Worm (Caenorhabditis elegans): ENCODE results near the gene F42F12.3.
A peak's percentile ranks its signal among the peaks of the same experiment; 100 is the strongest.

F42F12.3 gene

DNA sequence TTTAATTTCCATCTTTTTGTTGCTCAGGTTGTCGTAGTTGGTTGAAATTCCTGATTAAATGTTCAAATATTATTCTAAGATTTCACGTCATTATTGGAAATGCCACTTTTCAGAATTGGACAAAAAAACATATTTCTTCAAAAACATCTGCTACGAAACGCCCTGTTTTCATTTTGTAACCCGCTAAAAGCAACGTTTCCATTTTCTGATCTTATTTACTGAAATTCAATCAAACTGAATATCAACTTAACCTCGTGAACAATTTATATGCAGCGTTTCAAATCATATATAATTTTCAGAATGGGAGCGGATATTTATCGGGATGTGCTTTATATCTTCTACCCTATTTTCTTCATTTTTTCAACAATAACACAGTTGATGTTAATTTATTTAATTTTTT is 26.9 kb upstream of the F42F12.3 start, which contains the start of gene srd-40:
Gene srd-40 (plus strand): TSS at position 301 of the 400 bp plus-strand sequence.
- TF ChIP-seq med-1 (GFP tag; optimal IDR thresholded peaks at IDR 0.05; ENCODE audit: insufficient read depth) (no peak), flt-1 (GFP tag; IDR thresholded peaks at IDR 0.05) (no peak), cog-1 (tag; optimal IDR thresholded peaks at IDR 0.05) (no peak), ref-1 (GFP tag; conservative IDR thresholded peaks at IDR 0.05) (no peak), tab-1 (GFP tag; IDR thresholded peaks at IDR 0.05) (no peak), klf-2 (GFP tag; conservative IDR thresholded peaks at IDR 0.05) (no peak), T22C8.4 (GFP tag; IDR thresholded peaks at IDR 0.05) (no peak), ztf-23 (GFP tag; IDR thresholded peaks at IDR 0.05) (no peak), ztf-29 (GFP tag; IDR thresholded peaks at IDR 0.05) (no peak)

DNA sequence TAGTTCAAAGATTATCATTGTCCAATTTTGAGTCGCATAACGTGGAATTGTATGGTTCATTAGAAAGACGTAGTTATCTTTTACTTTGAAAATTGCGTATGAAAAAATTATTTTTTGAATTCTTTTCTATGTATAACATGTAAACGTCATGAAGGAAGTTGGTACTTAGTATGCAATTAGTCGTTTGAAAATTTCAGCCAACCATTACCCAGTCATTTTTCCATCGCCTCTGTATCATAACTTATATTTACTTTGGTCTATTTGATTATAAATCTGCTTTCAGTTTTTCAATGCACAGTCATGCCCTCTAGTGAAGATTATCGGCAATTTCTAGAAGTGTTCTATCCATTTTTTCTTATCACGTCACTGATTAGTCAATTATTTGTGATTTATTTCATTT is 24.0 kb upstream of the F42F12.3 start, which contains the start of gene srd-41:
Gene srd-41 (plus strand): TSS at position 301 of the 400 bp plus-strand sequence.
- TF ChIP-seq flt-1 (GFP tag; IDR thresholded peaks at IDR 0.05) (no peak), ztf-23 (GFP tag; IDR thresholded peaks at IDR 0.05) (no peak), med-1 (GFP tag; optimal IDR thresholded peaks at IDR 0.05; ENCODE audit: insufficient read depth) (no peak), ref-1 (GFP tag; conservative IDR thresholded peaks at IDR 0.05) (no peak), ztf-29 (GFP tag; IDR thresholded peaks at IDR 0.05) (no peak), klf-2 (GFP tag; conservative IDR thresholded peaks at IDR 0.05) (no peak), tab-1 (GFP tag; IDR thresholded peaks at IDR 0.05) (no peak), T22C8.4 (GFP tag; IDR thresholded peaks at IDR 0.05) (no peak), cog-1 (tag; optimal IDR thresholded peaks at IDR 0.05) (no peak)

- TF ChIP-seq cog-1 (tag; optimal IDR thresholded peaks at IDR 0.05): no peak
- no peak for TF ChIP-seq klf-2 (GFP tag; conservative IDR thresholded peaks at IDR 0.05)
- no peak for TF ChIP-seq ztf-23 (GFP tag; IDR thresholded peaks at IDR 0.05)
- TF ChIP-seq ztf-29 (GFP tag; IDR thresholded peaks at IDR 0.05): no peak
- TF ChIP-seq tab-1 (GFP tag; IDR thresholded peaks at IDR 0.05): no peak
- no peak for TF ChIP-seq ref-1 (GFP tag; conservative IDR thresholded peaks at IDR 0.05)
- no peak for TF ChIP-seq med-1 (GFP tag; optimal IDR thresholded peaks at IDR 0.05; ENCODE audit: insufficient read depth)
- TF ChIP-seq flt-1 (GFP tag; IDR thresholded peaks at IDR 0.05): no peak
- TF ChIP-seq T22C8.4 (GFP tag; IDR thresholded peaks at IDR 0.05): no peak
Observed at ce11 chrX:12328676-12329075, 21.7 kb upstream of the F42F12.3 start, which contains the start of gene srd-45. Gene srd-45, plus strand, starts transcription at chrX:12328976.

DNA sequence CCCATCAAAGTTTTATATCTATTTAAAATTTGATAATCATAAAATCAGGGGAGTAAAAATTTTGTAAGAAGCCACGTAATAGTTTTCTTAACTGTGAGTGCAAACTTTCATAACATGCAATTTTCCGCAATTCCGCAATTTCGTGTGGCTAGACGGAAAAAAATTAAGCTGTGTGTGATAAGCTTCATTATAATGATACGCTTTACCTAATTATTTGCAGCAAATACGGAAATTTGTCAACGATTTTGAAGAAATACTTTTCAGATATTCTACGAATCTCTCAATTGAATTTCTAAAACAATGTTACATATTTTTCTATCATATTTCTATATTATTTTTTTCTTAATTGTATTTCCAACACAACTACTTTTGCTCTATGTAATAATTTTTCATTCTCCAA is 18.6 kb upstream of the F42F12.3 start, which contains the start of gene srd-46:
Gene srd-46 (plus strand): TSS at position 301 of the 400 bp plus-strand sequence.
- TF ChIP-seq ztf-29 (GFP tag; IDR thresholded peaks at IDR 0.05): no peak
- no peak for TF ChIP-seq ztf-23 (GFP tag; IDR thresholded peaks at IDR 0.05)
- no peak for TF ChIP-seq med-1 (GFP tag; optimal IDR thresholded peaks at IDR 0.05; ENCODE audit: insufficient read depth)
- no peak for TF ChIP-seq flt-1 (GFP tag; IDR thresholded peaks at IDR 0.05)
- TF ChIP-seq tab-1 (GFP tag; IDR thresholded peaks at IDR 0.05): no peak
- TF ChIP-seq T22C8.4 (GFP tag; IDR thresholded peaks at IDR 0.05): no peak
- no peak for TF ChIP-seq cog-1 (tag; optimal IDR thresholded peaks at IDR 0.05)
- TF ChIP-seq ref-1 (GFP tag; conservative IDR thresholded peaks at IDR 0.05): no peak
- TF ChIP-seq klf-2 (GFP tag; conservative IDR thresholded peaks at IDR 0.05): no peak

ce11 chrX:12333479-12333878 is 16.9 kb upstream of the F42F12.3 start, which contains the start of gene srd-47:
Gene srd-47, plus strand, starts transcription at chrX:12333642.
- TF ChIP-seq cog-1 (tag; optimal IDR thresholded peaks at IDR 0.05) (no peak), klf-2 (GFP tag; conservative IDR thresholded peaks at IDR 0.05) (no peak), flt-1 (GFP tag; IDR thresholded peaks at IDR 0.05) (no peak), ztf-23 (GFP tag; IDR thresholded peaks at IDR 0.05) (no peak)

DNA sequence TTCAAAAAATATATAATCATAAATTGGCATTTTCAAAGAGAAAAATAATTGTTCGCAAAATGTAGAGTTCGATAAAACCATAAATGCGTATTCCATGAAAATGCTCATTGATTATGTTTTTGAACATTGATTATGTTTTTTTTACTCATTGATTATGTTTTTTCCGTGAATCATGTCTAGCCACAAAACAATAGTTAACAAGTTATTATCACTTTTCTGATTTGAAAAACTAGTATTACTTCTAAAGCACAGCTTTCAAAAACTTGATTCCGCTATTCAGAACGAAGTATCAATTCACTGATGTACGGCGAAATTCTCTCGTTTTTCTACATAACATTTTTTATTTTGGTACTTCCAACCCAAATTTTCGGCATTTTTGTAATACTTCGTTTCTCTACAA is 14.6 kb upstream of the F42F12.3 start, which contains the start of gene srd-48:
Gene srd-48 (plus strand): TSS at position 301 of the 400 bp plus-strand sequence.
- TF ChIP-seq flt-1 (GFP tag; IDR thresholded peaks at IDR 0.05): no peak
- no peak for TF ChIP-seq T22C8.4 (GFP tag; IDR thresholded peaks at IDR 0.05)

ce11 chrX:12337846-12338490 is 12.4 kb upstream of the F42F12.3 start, which contains the start of gene srd-44:
Gene srd-44, plus strand, starts transcription at chrX:12338440.
- TF ChIP-seq ztf-23 (GFP tag; IDR thresholded peaks at IDR 0.05) (no peak), klf-2 (GFP tag; conservative IDR thresholded peaks at IDR 0.05) (no peak), flt-1 (GFP tag; IDR thresholded peaks at IDR 0.05) (no peak), med-1 (GFP tag; optimal IDR thresholded peaks at IDR 0.05; ENCODE audit: insufficient read depth) (no peak), ztf-29 (GFP tag; IDR thresholded peaks at IDR 0.05) (0 out of 2 replicates have a peak, but pooled peaks have one; percentile 40), T22C8.4 (GFP tag; IDR thresholded peaks at IDR 0.05) (0 out of 2 replicates have a peak, but pooled peaks have one; percentile 24), cog-1 (tag; optimal IDR thresholded peaks at IDR 0.05) (no peak), tab-1 (GFP tag; IDR thresholded peaks at IDR 0.05) (no peak), ref-1 (GFP tag; conservative IDR thresholded peaks at IDR 0.05) (0 out of 2 replicates have a peak, but pooled peaks have one; percentile 26)

DNA sequence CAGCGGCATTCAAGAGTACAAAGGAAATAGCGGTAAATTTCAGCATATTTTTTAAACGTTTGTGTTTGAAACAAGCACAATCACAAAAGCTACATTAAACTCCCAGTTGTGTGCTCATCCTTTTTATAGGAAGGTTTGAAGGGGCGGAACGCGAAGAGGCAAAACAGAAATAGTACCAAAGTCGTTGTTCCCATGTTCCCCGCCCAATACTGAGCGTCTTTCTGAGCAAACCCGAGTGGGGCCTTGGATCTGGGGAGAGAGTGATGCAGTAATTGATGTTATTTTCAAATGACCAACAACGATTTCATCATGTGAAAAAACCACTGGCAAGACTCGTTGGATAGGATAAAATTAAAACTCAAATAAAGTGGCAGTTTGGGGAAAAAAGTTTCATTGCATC is 9.0 kb upstream of the F42F12.3 start, which contains the start of gene zig-2:
Gene zig-2 (minus strand): TSS at position 101 of the 400 bp plus-strand sequence.
- TF ChIP-seq tab-1 (GFP tag; IDR thresholded peaks at IDR 0.05): no peak
- TF ChIP-seq klf-2 (GFP tag; conservative IDR thresholded peaks at IDR 0.05): no peak
- TF ChIP-seq cog-1 (tag; optimal IDR thresholded peaks at IDR 0.05): no peak
- no peak for TF ChIP-seq ztf-23 (GFP tag; IDR thresholded peaks at IDR 0.05)
- no peak for TF ChIP-seq ref-1 (GFP tag; conservative IDR thresholded peaks at IDR 0.05)
- no peak for TF ChIP-seq flt-1 (GFP tag; IDR thresholded peaks at IDR 0.05)
- no peak for TF ChIP-seq T22C8.4 (GFP tag; IDR thresholded peaks at IDR 0.05)
- no peak for TF ChIP-seq ztf-29 (GFP tag; IDR thresholded peaks at IDR 0.05)

ce11 chrX:12343279-12343678 is 7.1 kb upstream of the F42F12.3 start, which contains the start of the genes nspc-9 and nspc-10:
Gene nspc-9, minus strand, starts transcription at chrX:12343379.
Gene nspc-10, plus strand, starts transcription at chrX:12343609.
- TF ChIP-seq T22C8.4 (GFP tag; IDR thresholded peaks at IDR 0.05) (no peak), ztf-29 (GFP tag; IDR thresholded peaks at IDR 0.05) (no peak), med-1 (GFP tag; optimal IDR thresholded peaks at IDR 0.05; ENCODE audit: insufficient read depth) (no peak), flt-1 (GFP tag; IDR thresholded peaks at IDR 0.05) (no peak), klf-2 (GFP tag; conservative IDR thresholded peaks at IDR 0.05) (no peak), ref-1 (GFP tag; conservative IDR thresholded peaks at IDR 0.05) (no peak), tab-1 (GFP tag; IDR thresholded peaks at IDR 0.05) (no peak), ztf-23 (GFP tag; IDR thresholded peaks at IDR 0.05) (no peak), cog-1 (tag; optimal IDR thresholded peaks at IDR 0.05) (no peak)
